Worm (Caenorhabditis elegans) whole organism, young adult: Measurements from ENCODE around the gene C44B11.6.

ENCODE experiments used
- B0261.1 ChIP-seq: sonication (generic microtip); optimal IDR thresholded peaks from 2 replicates; lab custom pipeline; 2016; ENCODE audit warnings: mild to moderate bottlenecking, missing genetic modification characterization, moderate library complexity, missing compliant biosample characterization
- F49E8.2 ChIP-seq: sonication (generic microtip); optimal IDR thresholded peaks from 3 replicates; lab custom pipeline; 2017; ENCODE audit warnings: missing genetic modification characterization, mild to moderate bottlenecking, missing compliant biosample characterization, antibody characterized with exemption, moderate library complexity; ENCODE audit not compliant: insufficient read depth
- efl-1 ChIP-seq: fragments of 150-350 bp; optimal IDR thresholded peaks from 2 replicates; lab custom pipeline; 2014; ENCODE audit warnings: missing biosample characterization, missing genetic modification reagents, missing genetic modification characterization
- lin-35 ChIP-seq, 3 experiments: fragments of 150-350 bp in 2 of 3; sonication (generic microtip) in 1 of 3; optimal IDR thresholded peaks; 2 replicates each; lab custom pipeline; 2014 to 2018; ENCODE audit warnings: missing biosample characterization in 3 of 3, missing genetic modification characterization in 3 of 3, missing genetic modification reagents in 3 of 3
- somi-1 ChIP-seq: fragments of 200-800 bp; sonication (Bioruptor generic); optimal IDR thresholded peaks from 2 replicates; lab custom pipeline; 2018; ENCODE audit warnings: mild to moderate bottlenecking, missing genetic modification characterization, missing compliant biosample characterization
- unc-130 ChIP-seq: sonication (generic microtip); optimal IDR thresholded peaks from 2 replicates; lab custom pipeline; 2016; ENCODE audit warnings: missing genetic modification reagents, missing genetic modification characterization, missing compliant biosample characterization
- unc-62 ChIP-seq: fragments of 150-350 bp; optimal IDR thresholded peaks from 2 replicates; lab custom pipeline; 2014; ENCODE audit warnings: missing biosample characterization, missing genetic modification reagents, missing genetic modification characterization

- TF ChIP-seq unc-130 (GFP tag; lab: Kevin White, UChicago) (no peak), F49E8.2 (tag; lab: Kevin White, UChicago) (no peak), B0261.1 (tag; lab: Kevin White, UChicago) (peak; percentile 45), somi-1 (GFP tag; lab: Kevin White, UChicago) (no peak), lin-35 (GFP tag; optimal IDR thresholded peaks at IDR 0.05; lab: Kevin White, UChicago) (no peak), unc-62 (GFP tag; lab: Kevin White, UChicago) (no peak), efl-1 (no peak)
Observed at ce11 chrIII:3110614-3111013, 42.3 kb upstream of the C44B11.6 start.
